Worm (Caenorhabditis elegans) whole organism, late embryonic: Measurements from ENCODE around the gene ntp-1.

Experiments
- ama-1 ChIP-seq: fragments of 150-350 bp; optimal IDR thresholded peaks from 2 replicates; lab custom pipeline; 2014
- ceh-14 ChIP-seq: sonication (generic microtip); optimal IDR thresholded peaks from 2 replicates; lab custom pipeline; 2016; ENCODE audit warnings: missing genotype, missing genetic modification characterization, missing compliant biosample characterization
- elt-2 ChIP-seq: sonication (generic microtip); optimal IDR thresholded peaks from 2 replicates; lab custom pipeline; 2016; ENCODE audit warnings: missing genetic modification reagents, missing genetic modification characterization, missing compliant biosample characterization
- gmeb-2 ChIP-seq: sonication (generic microtip); optimal IDR thresholded peaks from 2 replicates; lab custom pipeline; 2016; ENCODE audit warnings: missing genetic modification characterization, inconsistent platforms, missing compliant biosample characterization
- hlh-15 ChIP-seq: sonication (generic microtip); optimal IDR thresholded peaks from 2 replicates; lab custom pipeline; 2016; ENCODE audit warnings: missing genetic modification characterization, missing compliant biosample characterization
- lim-6 ChIP-seq: sonication (generic microtip); optimal IDR thresholded peaks from 2 replicates; lab custom pipeline; 2016; ENCODE audit warnings: missing genetic modification characterization, missing compliant biosample characterization
- npax-4 ChIP-seq: sonication (generic microtip); optimal IDR thresholded peaks from 2 replicates; lab custom pipeline; 2016; ENCODE audit warnings: missing genetic modification characterization, missing compliant biosample characterization
- rnt-1 ChIP-seq: sonication (generic microtip); optimal IDR thresholded peaks from 2 replicates; lab custom pipeline; 2016; ENCODE audit warnings: missing genetic modification characterization, missing compliant biosample characterization
- syd-9 ChIP-seq: sonication (generic microtip); optimal IDR thresholded peaks from 2 replicates; lab custom pipeline; 2016; ENCODE audit warnings: mild to moderate bottlenecking, missing genetic modification characterization, moderate library complexity, missing compliant biosample characterization

ce11 chrIV:7812709-7813108 is 18.1 kb upstream of the ntp-1 start, which contains the start of gene zgpa-1:
- TF ChIP-seq npax-4 (tag; lab: Kevin White, UChicago) (no peak), elt-2 (no peak), rnt-1 (tag; lab: Kevin White, UChicago) (no peak), ceh-14 (tag; lab: Kevin White, UChicago) (no peak), syd-9 (tag; lab: Kevin White, UChicago) (no peak), lim-6 (tag; lab: Kevin White, UChicago) (no peak), hlh-15 (no peak), ama-1 (lab: Kevin White, UChicago) (no peak), gmeb-2 (no peak)
